Fruit fly (Drosophila melanogaster) whole organism, embryonic: ENCODE data around the gene CG32295.

Experiments
- Blimp-1 ChIP-seq: fragments of 200-800 bp; sonication (Bioruptor generic); optimal IDR thresholded peaks from 3 replicates; lab custom pipeline; 2018; ENCODE audit warnings: missing biosample characterization, missing genetic modification characterization, mild to moderate bottlenecking, moderate library complexity, missing genetic modification reagents
- CG10565 ChIP-seq: fragments of 200-800 bp; sonication (Bioruptor generic); optimal IDR thresholded peaks from 3 replicates; lab custom pipeline; 2016; ENCODE audit warnings: missing biosample characterization, mild to moderate bottlenecking, missing genetic modification characterization
- CG11398 ChIP-seq: fragments of 200-800 bp; sonication (Bioruptor generic); optimal IDR thresholded peaks from 2 replicates; lab custom pipeline; 2016; ENCODE audit warnings: missing biosample characterization, missing genetic modification characterization
- CG12391 ChIP-seq: fragments of 200-800 bp; sonication (Bioruptor generic); optimal IDR thresholded peaks from 3 replicates; lab custom pipeline; 2018; ENCODE audit warnings: missing biosample characterization, mild to moderate bottlenecking, missing genetic modification characterization, moderate library complexity
- CG13424 ChIP-seq: fragments of 200-800 bp; sonication (Bioruptor generic); optimal IDR thresholded peaks from 2 replicates; lab custom pipeline; 2019; ENCODE audit warnings: missing biosample characterization, mild to moderate bottlenecking, missing genetic modification characterization, moderate library complexity
- CG13775 ChIP-seq: fragments of 200-800 bp; sonication (Bioruptor generic); optimal IDR thresholded peaks from 3 replicates; lab custom pipeline; 2017; ENCODE audit warnings: missing biosample characterization, mild to moderate bottlenecking, missing genetic modification characterization
- CG14710 ChIP-seq: fragments of 200-800 bp; sonication (Bioruptor generic); optimal IDR thresholded peaks from 3 replicates; lab custom pipeline; 2019; ENCODE audit warnings: missing biosample characterization, mild to moderate bottlenecking, missing genetic modification characterization, moderate library complexity
- CG15601 ChIP-seq: fragments of 200-800 bp; sonication (Bioruptor generic); optimal IDR thresholded peaks from 3 replicates; lab custom pipeline; 2019; ENCODE audit warnings: missing biosample characterization, mild to moderate bottlenecking, missing genetic modification characterization, moderate library complexity
- CG17186 ChIP-seq: fragments of 200-800 bp; sonication (Bioruptor generic); optimal IDR thresholded peaks from 3 replicates; lab custom pipeline; 2017; ENCODE audit warnings: missing biosample characterization, missing genetic modification reagents, missing genetic modification characterization
- CG2116 ChIP-seq: fragments of 200-800 bp; sonication (Bioruptor generic); optimal IDR thresholded peaks from 3 replicates; lab custom pipeline; 2018; ENCODE audit warnings: missing biosample characterization, mild to moderate bottlenecking, missing genetic modification characterization
- CG2875 ChIP-seq: fragments of 200-800 bp; sonication (Bioruptor generic); optimal IDR thresholded peaks from 2 replicates; lab custom pipeline; 2017; ENCODE audit warnings: missing biosample characterization, mild to moderate bottlenecking, missing genetic modification characterization, missing genetic modification reagents
- CG33213 ChIP-seq: fragments of 200-800 bp; sonication (Bioruptor generic); optimal IDR thresholded peaks from 3 replicates; lab custom pipeline; 2016; ENCODE audit warnings: missing biosample characterization, missing genetic modification characterization
- CG3838 ChIP-seq: fragments of 200-800 bp; sonication (Bioruptor generic); optimal IDR thresholded peaks from 3 replicates; lab custom pipeline; 2016; ENCODE audit warnings: missing biosample characterization, missing genetic modification characterization
- CG4617 ChIP-seq: fragments of 200-800 bp; sonication (Bioruptor generic); optimal IDR thresholded peaks from 3 replicates; lab custom pipeline; 2016; ENCODE audit warnings: missing biosample characterization, missing genetic modification characterization, borderline replicate concordance
- CG4854 ChIP-seq: fragments of 200-800 bp; sonication (Bioruptor generic); optimal IDR thresholded peaks from 2 replicates; lab custom pipeline; 2016; ENCODE audit warnings: missing biosample characterization, missing genetic modification characterization, inconsistent platforms
- CG6272 ChIP-seq: fragments of 200-800 bp; sonication (Bioruptor generic); IDR thresholded peaks from 2 replicates; pipeline ENCODE4 v1.3.6; 2022; ENCODE audit warnings: missing biosample characterization, missing genetic modification characterization
- CG8478 ChIP-seq: fragments of >200 bp; optimal IDR thresholded peaks from 2 replicates; lab custom pipeline; 2018
- Dek ChIP-seq: fragments of 200-800 bp; sonication (Bioruptor generic); optimal IDR thresholded peaks from 3 replicates; lab custom pipeline; 2019; ENCODE audit warnings: missing biosample characterization, mild to moderate bottlenecking, missing genetic modification characterization, moderate library complexity
- Drgx ChIP-seq: fragments of 200-800 bp; sonication (Bioruptor generic); IDR thresholded peaks from 2 replicates; pipeline ENCODE4 v1.3.6; 2022; ENCODE audit warnings: missing biosample characterization, missing genetic modification characterization
- Gsc ChIP-seq: fragments of 200-800 bp; sonication (Bioruptor generic); IDR thresholded peaks from 2 replicates; pipeline ENCODE4 v1.3.6; 2022; ENCODE audit warnings: missing biosample characterization, missing genetic modification characterization
- HLH4C ChIP-seq: fragments of 200-800 bp; sonication (Bioruptor generic); IDR thresholded peaks from 3 replicates; pipeline ENCODE4 v1.3.6; 2022; ENCODE audit warnings: missing biosample characterization, missing genetic modification characterization; ENCODE audit not compliant: partially characterized antibody
- Hmr ChIP-seq: fragments of 200-800 bp; sonication (Bioruptor generic); optimal IDR thresholded peaks from 3 replicates; lab custom pipeline; 2017; ENCODE audit warnings: mild to moderate bottlenecking, missing biosample characterization, missing genetic modification reagents, missing genetic modification characterization
- Lhr ChIP-seq: fragments of 200-800 bp; sonication (Bioruptor generic); optimal IDR thresholded peaks from 3 replicates; lab custom pipeline; 2017; ENCODE audit warnings: mild to moderate bottlenecking, missing biosample characterization, missing genetic modification reagents, missing genetic modification characterization
- NC2α ChIP-seq: fragments of 200-800 bp; sonication (Bioruptor generic); optimal IDR thresholded peaks from 2 replicates; lab custom pipeline; 2016; ENCODE audit warnings: missing biosample characterization, missing genetic modification characterization
- Rfx ChIP-seq: fragments of 200-800 bp; sonication (Bioruptor generic); IDR thresholded peaks from 2 replicates; pipeline ENCODE4 v1.3.6; 2022; ENCODE audit warnings: missing biosample characterization, missing genetic modification characterization
- Scr ChIP-seq: fragments of 200-800 bp; sonication (Bioruptor generic); IDR thresholded peaks from 2 replicates; pipeline ENCODE4 v1.3.6; 2022; ENCODE audit warnings: missing biosample characterization, missing genetic modification characterization; ENCODE audit not compliant: partially characterized antibody
- Side ChIP-seq: fragments of 200-800 bp; sonication (Bioruptor generic); optimal IDR thresholded peaks from 2 replicates; lab custom pipeline; 2016; ENCODE audit warnings: missing biosample characterization, missing genetic modification characterization
- Sin3A ChIP-seq: fragments of >200 bp; optimal IDR thresholded peaks from 2 replicates; lab custom pipeline; 2018
- Sox100B ChIP-seq: fragments of 200-800 bp; sonication (Bioruptor generic); optimal IDR thresholded peaks from 3 replicates; lab custom pipeline; 2018; ENCODE audit warnings: missing biosample characterization, mild to moderate bottlenecking, missing genetic modification characterization
- Sry-β ChIP-seq: fragments of 200-800 bp; sonication (Bioruptor generic); optimal IDR thresholded peaks from 2 replicates; lab custom pipeline; 2018; ENCODE audit warnings: missing biosample characterization, mild to moderate bottlenecking, missing genetic modification characterization, moderate library complexity
- ap ChIP-seq: fragments of 200-800 bp; sonication (Bioruptor generic); IDR thresholded peaks from 2 replicates; pipeline ENCODE4 v1.3.6; 2022; ENCODE audit warnings: missing biosample characterization, missing genetic modification characterization
- bsh ChIP-seq, 2 experiments: fragments of 200-800 bp; sonication (Bioruptor generic); optimal IDR thresholded peaks; 2 replicates each; lab custom pipeline; 2017 to 2018; ENCODE audit warnings: mild to moderate bottlenecking in 2 of 2, missing biosample characterization in 2 of 2, missing genetic modification characterization in 2 of 2, moderate library complexity in 1 of 2
- fd96Cb ChIP-seq: fragments of 200-800 bp; sonication (Bioruptor generic); optimal IDR thresholded peaks from 2 replicates; lab custom pipeline; 2018; ENCODE audit warnings: missing biosample characterization, mild to moderate bottlenecking, missing genetic modification characterization, moderate library complexity
- ftz-f1 ChIP-seq: fragments of 200-800 bp; sonication (Bioruptor generic); optimal IDR thresholded peaks from 2 replicates; lab custom pipeline; 2016; ENCODE audit warnings: missing biosample characterization, missing genetic modification characterization
- grn ChIP-seq: fragments of 200-800 bp; sonication (Bioruptor generic); optimal IDR thresholded peaks from 3 replicates; lab custom pipeline; 2017; ENCODE audit warnings: missing biosample characterization, missing genetic modification characterization
- gro ChIP-seq: fragments of 200-800 bp; sonication (Bioruptor generic); optimal IDR thresholded peaks from 2 replicates; lab custom pipeline; 2016; ENCODE audit warnings: missing biosample characterization, missing genetic modification characterization
- her ChIP-seq: fragments of 200-800 bp; sonication (Bioruptor generic); optimal IDR thresholded peaks from 2 replicates; lab custom pipeline; 2016; ENCODE audit warnings: missing biosample characterization, missing genetic modification characterization
- klu ChIP-seq: fragments of 200-800 bp; sonication (Bioruptor generic); IDR thresholded peaks from 2 replicates; pipeline ENCODE4 v1.3.6; 2022; ENCODE audit warnings: missing biosample characterization, missing genetic modification characterization
- knrl ChIP-seq: fragments of 200-800 bp; sonication (Bioruptor generic); IDR thresholded peaks from 3 replicates; pipeline ENCODE4 v1.3.6; 2022; ENCODE audit warnings: missing biosample characterization, missing genetic modification characterization; ENCODE audit not compliant: partially characterized antibody
- mld ChIP-seq: fragments of 200-800 bp; sonication (Bioruptor generic); IDR thresholded peaks from 3 replicates; pipeline ENCODE4 v1.3.6; 2022; ENCODE audit warnings: missing biosample characterization, missing genetic modification characterization; ENCODE audit not compliant: partially characterized antibody
- nau ChIP-seq: fragments of 200-800 bp; sonication (Bioruptor generic); optimal IDR thresholded peaks from 3 replicates; lab custom pipeline; 2017; ENCODE audit warnings: missing biosample characterization, mild to moderate bottlenecking, missing genetic modification characterization, missing genetic modification reagents
- nmo ChIP-seq: fragments of 200-800 bp; sonication (Bioruptor generic); optimal IDR thresholded peaks from 2 replicates; lab custom pipeline; 2018; ENCODE audit warnings: missing biosample characterization, mild to moderate bottlenecking, missing genetic modification characterization, moderate library complexity
- phol ChIP-seq: fragments of 200-800 bp; sonication (Bioruptor generic); optimal IDR thresholded peaks from 3 replicates; lab custom pipeline; 2018; ENCODE audit warnings: missing biosample characterization, mild to moderate bottlenecking, missing genetic modification characterization, moderate library complexity
- sob ChIP-seq: fragments of 200-800 bp; sonication (Bioruptor generic); IDR thresholded peaks from 2 replicates; pipeline ENCODE4 v1.3.6; 2022; ENCODE audit warnings: missing biosample characterization, missing genetic modification characterization
- sqz ChIP-seq: fragments of 200-800 bp; sonication (Bioruptor generic); optimal IDR thresholded peaks from 3 replicates; lab custom pipeline; 2018; ENCODE audit warnings: missing biosample characterization, mild to moderate bottlenecking, missing genetic modification characterization
- unc-4 ChIP-seq: fragments of 200-800 bp; sonication (Bioruptor generic); IDR thresholded peaks from 2 replicates; pipeline ENCODE4 v1.3.6; 2022; ENCODE audit warnings: missing biosample characterization, missing genetic modification characterization; ENCODE audit not compliant: partially characterized antibody
- vnd ChIP-seq: fragments of 200-800 bp; sonication (Bioruptor generic); IDR thresholded peaks from 3 replicates; pipeline ENCODE4 v1.3.6; 2022; ENCODE audit warnings: missing biosample characterization, missing genetic modification characterization; ENCODE audit not compliant: partially characterized antibody
- vvl ChIP-seq: fragments of 200-800 bp; sonication (Bioruptor generic); IDR thresholded peaks from 2 replicates; pipeline ENCODE4 v1.3.6; 2022; ENCODE audit warnings: missing biosample characterization, missing genetic modification characterization
- zf30C ChIP-seq: fragments of 200-800 bp; sonication (Bioruptor generic); optimal IDR thresholded peaks from 3 replicates; lab custom pipeline; 2018; ENCODE audit warnings: missing biosample characterization, mild to moderate bottlenecking, missing genetic modification characterization

CG32295 gene

dm6 chr3L:2554118-2554814 lies 27.5 kb upstream of the CG32295 start, which contains the start of gene Spn (continued):
- TF ChIP-seq knrl (GFP tag; lab: Robert Waterston, UW) (peak; percentile 98), bsh (GFP tag; optimal IDR thresholded peaks at IDR 0.05; lab: Kevin White, UChicago) (peak in 1 of 2 experiments; percentile 24), Sox100B (GFP tag; lab: Kevin White, UChicago) (no peak), gro (peak; percentile 76), sob (peak; percentile 60), Scr (GFP tag; lab: Robert Waterston, UW) (peak; percentile 98), vvl (GFP tag; lab: Robert Waterston, UW) (peak; percentile 76; the same call in 1 of the 2 replicates), CG2875 (GFP tag; lab: Kevin White, UChicago) (no peak), nmo (GFP tag; lab: Kevin White, UChicago) (peak; percentile 70), Lhr (peak; percentile 86), klu (GFP tag; lab: Robert Waterston, UW) (no peak; the same call in 1 of the 2 replicates), Drgx (peak; percentile 61), nau (GFP tag; lab: Kevin White, UChicago) (peak; percentile 45), CG4617 (GFP tag; lab: Kevin White, UChicago) (no peak), her (GFP tag; lab: Kevin White, UChicago) (peak; percentile 42), Hmr (peak; percentile 73), grn (peak; percentile 8), Sry-β (GFP tag; lab: Kevin White, UChicago) (peak; percentile 54), vnd (peak; percentile 96), HLH4C (GFP tag; lab: Robert Waterston, UW) (peak; percentile 96), CG3838 (GFP tag; lab: Kevin White, UChicago) (no peak), CG4854 (GFP tag; lab: Kevin White, UChicago) (peak; percentile 34), CG12391 (tag; lab: Kevin White, UChicago) (peak; percentile 15), mld (GFP tag; lab: Robert Waterston, UW) (peak; percentile 93), zf30C (peak; percentile 33), CG2116 (GFP tag; lab: Kevin White, UChicago) (peak; percentile 80), ap (no peak), CG15601 (tag; lab: Kevin White, UChicago) (peak; percentile 46), CG6272 (GFP tag; lab: Robert Waterston, UW) (no peak), CG13424 (tag; lab: Kevin White, UChicago) (no peak), Dek (peak; percentile 11), fd96Cb (tag; lab: Kevin White, UChicago) (no peak), ftz-f1 (GFP tag; lab: Kevin White, UChicago) (no peak), sqz (peak; percentile 16), Gsc (GFP tag; lab: Robert Waterston, UW) (no peak), CG14710 (tag; lab: Kevin White, UChicago) (peak; percentile 77), Side (GFP tag; lab: Kevin White, UChicago) (no peak), Blimp-1 (no peak), CG10565 (GFP tag; lab: Kevin White, UChicago) (no peak), CG8478 (lab: Kevin White, UChicago) (no peak), unc-4 (GFP tag; lab: Robert Waterston, UW) (peak; percentile 95), phol (no peak), CG11398 (no peak), NC2α (GFP tag; lab: Kevin White, UChicago) (peak; percentile 1), CG17186 (peak; percentile 39), Rfx (GFP tag; lab: Robert Waterston, UW) (peak; percentile 72), CG33213 (GFP tag; lab: Kevin White, UChicago) (peak; percentile 80), Sin3A (peak; percentile 57), CG13775 (peak; percentile 21)
